Worm (Caenorhabditis elegans) whole organism, L2 larva: ENCODE measurements around the gene C07G3.8.

Experiments
- ZK546.5 ChIP-seq: sonication (generic microtip); optimal IDR thresholded peaks from 2 replicates; lab custom pipeline; 2017; ENCODE audit warnings: missing biosample characterization, missing genetic modification characterization
- ama-1 ChIP-seq: fragments of 150-350 bp; optimal IDR thresholded peaks from 2 replicates; lab custom pipeline; 2018; ENCODE audit warnings: inconsistent platforms
- blmp-1 ChIP-seq: sonication (generic microtip); optimal IDR thresholded peaks from 2 replicates; lab custom pipeline; 2017; ENCODE audit warnings: missing genetic modification characterization, mild to moderate bottlenecking, missing compliant biosample characterization, antibody characterized with exemption, moderate library complexity; ENCODE audit not compliant: insufficient read depth
- lin-13 ChIP-seq: fragments of 150-350 bp; optimal IDR thresholded peaks from 2 replicates; lab custom pipeline; 2014; ENCODE audit warnings: missing biosample characterization, missing genetic modification reagents, missing genetic modification characterization
- nhr-11 ChIP-seq: fragments of 150-350 bp; optimal IDR thresholded peaks from 2 replicates; lab custom pipeline; 2014; ENCODE audit warnings: missing biosample characterization, missing genetic modification characterization
- nhr-237 ChIP-seq: fragments of 150-350 bp; optimal IDR thresholded peaks from 2 replicates; lab custom pipeline; 2014; ENCODE audit warnings: missing biosample characterization, missing genetic modification characterization
- nhr-6 ChIP-seq: fragments of 150-350 bp; optimal IDR thresholded peaks from 2 replicates; lab custom pipeline; 2014; ENCODE audit warnings: missing biosample characterization, missing genetic modification characterization
- sma-9 ChIP-seq, 2 experiments: fragments of 150-350 bp in 1 of 2; sonication (generic microtip) in 1 of 2; optimal IDR thresholded peaks; 2 replicates each; lab custom pipeline; 2014 to 2016; ENCODE audit warnings: missing genetic modification characterization in 2 of 2, mild to moderate bottlenecking in 1 of 2, missing biosample characterization in 1 of 2, missing compliant biosample characterization in 1 of 2, missing genetic modification reagents in 1 of 2, moderate library complexity in 1 of 2
- ztf-11 ChIP-seq: sonication (generic microtip); optimal IDR thresholded peaks from 2 replicates; lab custom pipeline; 2017; ENCODE audit warnings: missing biosample characterization, missing genetic modification characterization

ce11 chrV:3451646-3452045 lies 50.3 kb downstream of the C07G3.8 start:
- TF ChIP-seq lin-13 (GFP tag; lab: Kevin White, UChicago): no peak
- TF ChIP-seq ztf-11 (tag; lab: Kevin White, UChicago): no peak
- TF ChIP-seq blmp-1 (tag; lab: Kevin White, UChicago): no peak
- no peak for TF ChIP-seq ama-1 (lab: Kevin White, UChicago)
- no peak for TF ChIP-seq nhr-11 (tag; lab: Kevin White, UChicago)
- no peak for TF ChIP-seq sma-9 (GFP tag; optimal IDR thresholded peaks at IDR 0.05; lab: Kevin White, UChicago)
- TF ChIP-seq sma-9 (tag; optimal IDR thresholded peaks at IDR 0.05; lab: Kevin White, UChicago): no peak
- TF ChIP-seq ZK546.5 (tag; lab: Kevin White, UChicago): no peak
- TF ChIP-seq nhr-237: no peak
- TF ChIP-seq nhr-6 (tag; lab: Kevin White, UChicago): no peak
